Worm (Caenorhabditis elegans) whole organism, L2 larva: ENCODE data around the gene ZK54.3.

Experiments used
- R02D3.7 ChIP-seq: fragments of 150-350 bp; optimal IDR thresholded peaks from 2 replicates; lab custom pipeline; 2014; ENCODE audit warnings: missing biosample characterization, missing genetic modification characterization
- elt-3 ChIP-seq: sonication (generic microtip); optimal IDR thresholded peaks from 2 replicates; lab custom pipeline; 2017; ENCODE audit warnings: missing biosample characterization, missing genetic modification characterization

ce11 chrX:17434234-17434633 lies 32.6 kb downstream of the ZK54.3 start, which contains the start of gene fubl-3:
- TF ChIP-seq elt-3 (tag; lab: Kevin White, UChicago) (no peak), R02D3.7 (no peak)
